Worm (Caenorhabditis elegans): ENCODE measurements around the gene srh-24.

DNA sequence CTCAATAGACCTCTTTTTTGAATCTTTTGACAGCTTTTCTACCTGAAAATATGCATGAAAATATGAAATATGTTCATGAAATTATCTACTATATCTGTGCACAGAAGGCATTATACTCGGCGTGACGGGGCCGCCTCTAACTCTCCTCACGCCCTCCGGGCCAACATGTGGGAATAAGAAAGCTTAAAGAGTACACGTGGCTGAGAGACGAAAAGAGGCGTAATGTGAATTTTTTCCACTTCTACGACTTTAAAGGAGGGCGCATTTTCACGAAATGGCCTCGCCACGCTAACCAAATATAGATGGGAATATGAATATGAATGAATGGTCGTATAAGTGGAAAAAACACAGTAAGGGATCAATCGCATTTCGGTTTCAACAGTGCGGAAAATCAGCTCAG, 3.1 kb downstream of the srh-24 start:
- TF ChIP-seq php-3 (GFP tag; IDR thresholded peaks at IDR 0.05) (no peak), lin-15B (tag; optimal IDR thresholded peaks at IDR 0.05) (no peak)
